Fruit fly (Drosophila melanogaster) whole organism, embryonic: Measurements from ENCODE around the gene Wdfy2.
A peak's percentile ranks its signal among the peaks of the same experiment; 100 is the strongest.

Experiments used
- ATbp ChIP-seq: fragments of 200-800 bp; sonication (Bioruptor generic); optimal IDR thresholded peaks from 2 replicates; lab custom pipeline; 2017; ENCODE audit warnings: missing biosample characterization, mild to moderate bottlenecking, missing genetic modification characterization, missing genetic modification reagents
- Atf3 ChIP-seq: fragments of 200-800 bp; sonication (Bioruptor generic); optimal IDR thresholded peaks from 3 replicates; lab custom pipeline; 2016; ENCODE audit warnings: missing biosample characterization, missing genetic modification characterization
- CG10209 ChIP-seq: fragments of 200-800 bp; sonication (Bioruptor generic); optimal IDR thresholded peaks from 3 replicates; lab custom pipeline; 2017; ENCODE audit warnings: missing biosample characterization, mild to moderate bottlenecking, missing genetic modification characterization, missing genetic modification reagents
- CG10431 ChIP-seq: fragments of 200-800 bp; sonication (Bioruptor generic); optimal IDR thresholded peaks from 3 replicates; lab custom pipeline; 2018; ENCODE audit warnings: missing biosample characterization, mild to moderate bottlenecking, missing genetic modification characterization
- CG10543 ChIP-seq: fragments of 200-800 bp; sonication (Bioruptor generic); optimal IDR thresholded peaks from 3 replicates; lab custom pipeline; 2017; ENCODE audit warnings: missing biosample characterization, mild to moderate bottlenecking, missing genetic modification characterization, moderate library complexity
- CG13775 ChIP-seq: fragments of 200-800 bp; sonication (Bioruptor generic); optimal IDR thresholded peaks from 3 replicates; lab custom pipeline; 2017; ENCODE audit warnings: missing biosample characterization, mild to moderate bottlenecking, missing genetic modification characterization
- CG17359 ChIP-seq: fragments of 200-800 bp; sonication (Bioruptor generic); optimal IDR thresholded peaks from 3 replicates; lab custom pipeline; 2018; ENCODE audit warnings: missing biosample characterization, mild to moderate bottlenecking, missing genetic modification characterization, moderate library complexity
- CG18262 ChIP-seq: fragments of 200-800 bp; optimal IDR thresholded peaks from 3 replicates; lab custom pipeline; 2019; ENCODE audit warnings: missing biosample characterization, mild to moderate bottlenecking, missing genetic modification characterization, moderate library complexity
- CG2120 ChIP-seq: fragments of 200-800 bp; sonication (Bioruptor generic); optimal IDR thresholded peaks from 3 replicates; lab custom pipeline; 2016; ENCODE audit warnings: missing biosample characterization, missing genetic modification characterization
- CG3065 ChIP-seq: fragments of 200-800 bp; sonication (Bioruptor generic); optimal IDR thresholded peaks from 2 replicates; lab custom pipeline; 2016; ENCODE audit warnings: missing biosample characterization, missing genetic modification characterization
- CG3163 ChIP-seq: fragments of 200-800 bp; sonication (Bioruptor generic); optimal IDR thresholded peaks from 3 replicates; lab custom pipeline; 2016; ENCODE audit warnings: missing biosample characterization, missing genetic modification characterization
- CG33213 ChIP-seq: fragments of 200-800 bp; sonication (Bioruptor generic); optimal IDR thresholded peaks from 3 replicates; lab custom pipeline; 2016; ENCODE audit warnings: missing biosample characterization, missing genetic modification characterization
- CG5953 ChIP-seq: fragments of 200-800 bp; sonication (Bioruptor generic); IDR thresholded peaks from 2 replicates; pipeline ENCODE4 v1.3.6; 2022; ENCODE audit warnings: missing biosample characterization, missing genetic modification characterization
- CG8765 ChIP-seq: fragments of 200-800 bp; sonication (Bioruptor generic); IDR thresholded peaks from 2 replicates; pipeline ENCODE4 v1.3.6; 2022; ENCODE audit warnings: missing biosample characterization, missing genetic modification characterization
- CG9797 ChIP-seq: fragments of 200-800 bp; sonication (Bioruptor generic); optimal IDR thresholded peaks from 3 replicates; lab custom pipeline; 2018; ENCODE audit warnings: missing biosample characterization, mild to moderate bottlenecking, missing genetic modification characterization
- D19B ChIP-seq: fragments of 200-800 bp; sonication (Bioruptor generic); optimal IDR thresholded peaks from 2 replicates; lab custom pipeline; 2017; ENCODE audit warnings: missing biosample characterization, mild to moderate bottlenecking, missing genetic modification characterization
- E2f1 ChIP-seq: fragments of 200-800 bp; sonication (Bioruptor generic); IDR thresholded peaks from 2 replicates; pipeline ENCODE4 v1.3.6; 2022; ENCODE audit warnings: missing biosample characterization, missing genetic modification characterization
- Eip74EF ChIP-seq, 2 experiments: fragments of 200-800 bp in 1 of 2; fragments of >200 bp in 1 of 2; sonication (Bioruptor generic) in 1 of 2; optimal IDR thresholded peaks; 2 replicates each; lab custom pipeline; 2017 to 2019; ENCODE audit warnings: missing biosample characterization in 2 of 2, missing genetic modification characterization in 2 of 2, mild to moderate bottlenecking in 1 of 2, moderate library complexity in 1 of 2
- H2.0 ChIP-seq: fragments of 200-800 bp; sonication (Bioruptor generic); IDR thresholded peaks from 2 replicates; pipeline ENCODE4 v1.3.6; 2022; ENCODE audit warnings: missing biosample characterization, missing genetic modification characterization
- HLHmδ ChIP-seq: fragments of 200-800 bp; sonication (Bioruptor generic); optimal IDR thresholded peaks from 2 replicates; lab custom pipeline; 2018; ENCODE audit warnings: missing biosample characterization, mild to moderate bottlenecking, missing genetic modification characterization, moderate library complexity
- Hey ChIP-seq: fragments of 200-800 bp; sonication (Bioruptor generic); optimal IDR thresholded peaks from 3 replicates; lab custom pipeline; 2018; ENCODE audit warnings: missing biosample characterization, mild to moderate bottlenecking, missing genetic modification characterization
- Hmx ChIP-seq: fragments of 200-800 bp; sonication (Bioruptor generic); optimal IDR thresholded peaks from 2 replicates; lab custom pipeline; 2016; ENCODE audit warnings: missing biosample characterization, missing genetic modification characterization
- MBD-R2 ChIP-seq: fragments of 200-800 bp; sonication (Bioruptor generic); IDR thresholded peaks from 2 replicates; pipeline ENCODE4 v1.3.6; 2022; ENCODE audit warnings: missing biosample characterization, missing genetic modification characterization
- NC2α ChIP-seq: fragments of 200-800 bp; sonication (Bioruptor generic); optimal IDR thresholded peaks from 2 replicates; lab custom pipeline; 2016; ENCODE audit warnings: missing biosample characterization, missing genetic modification characterization
- Ptx1 ChIP-seq: fragments of 200-800 bp; sonication (Bioruptor generic); IDR thresholded peaks from 2 replicates; pipeline ENCODE4 v1.3.6; 2022; ENCODE audit warnings: missing biosample characterization, missing genetic modification characterization
- Sry-δ ChIP-seq: fragments of 200-800 bp; sonication (Bioruptor generic); optimal IDR thresholded peaks from 2 replicates; lab custom pipeline; 2016; ENCODE audit warnings: missing biosample characterization, missing genetic modification characterization
- bigmax ChIP-seq: fragments of 200-800 bp; sonication (Bioruptor generic); optimal IDR thresholded peaks from 2 replicates; lab custom pipeline; 2018; ENCODE audit warnings: missing biosample characterization, mild to moderate bottlenecking, missing genetic modification characterization
- btn ChIP-seq: fragments of 200-800 bp; sonication (Bioruptor generic); optimal IDR thresholded peaks from 2 replicates; lab custom pipeline; 2016; ENCODE audit warnings: missing biosample characterization, missing genetic modification characterization
- cad ChIP-seq: fragments of >200 bp; optimal IDR thresholded peaks from 2 replicates; lab custom pipeline; 2017; ENCODE audit warnings: missing biosample characterization, missing genetic modification characterization
- cas ChIP-seq: fragments of 200-800 bp; sonication (Bioruptor generic); IDR thresholded peaks from 2 replicates; pipeline ENCODE4 v1.3.6; 2022; ENCODE audit warnings: missing biosample characterization, missing genetic modification characterization
- chinmo ChIP-seq: fragments of 200-800 bp; sonication (Bioruptor generic); IDR thresholded peaks from 4 replicates; pipeline ENCODE4 v1.3.6; 2022; ENCODE audit warnings: missing biosample characterization, missing genetic modification characterization; ENCODE audit not compliant: partially characterized antibody
- corto ChIP-seq: fragments of 200-800 bp; sonication (Bioruptor generic); optimal IDR thresholded peaks from 2 replicates; lab custom pipeline; 2016; ENCODE audit warnings: missing biosample characterization, mild to moderate bottlenecking, missing genetic modification characterization, moderate library complexity
- dimm ChIP-seq: fragments of 200-800 bp; sonication (Bioruptor generic); IDR thresholded peaks from 2 replicates; pipeline ENCODE4 v1.3.6; 2022; ENCODE audit warnings: missing biosample characterization, missing genetic modification characterization
- ems ChIP-seq: fragments of 200-800 bp; sonication (Bioruptor generic); optimal IDR thresholded peaks from 3 replicates; lab custom pipeline; 2016; ENCODE audit warnings: missing biosample characterization, missing genetic modification characterization
- grau ChIP-seq: fragments of 200-800 bp; optimal IDR thresholded peaks from 3 replicates; lab custom pipeline; 2019; ENCODE audit warnings: missing biosample characterization, mild to moderate bottlenecking, missing genetic modification characterization, moderate library complexity
- inv ChIP-seq: fragments of 200-800 bp; sonication (Bioruptor generic); IDR thresholded peaks from 2 replicates; pipeline ENCODE4 v1.3.6; 2022; ENCODE audit warnings: missing biosample characterization, missing genetic modification characterization; ENCODE audit not compliant: partially characterized antibody
- kay ChIP-seq: fragments of 200-800 bp; sonication (Bioruptor generic); optimal IDR thresholded peaks from 2 replicates; lab custom pipeline; 2016; ENCODE audit warnings: missing biosample characterization, missing genetic modification characterization
- mam ChIP-seq: fragments of 200-800 bp; sonication (Bioruptor generic); optimal IDR thresholded peaks from 3 replicates; lab custom pipeline; 2016; ENCODE audit warnings: missing biosample characterization, missing genetic modification characterization
- org-1 ChIP-seq: fragments of 200-800 bp; sonication (Bioruptor generic); optimal IDR thresholded peaks from 2 replicates; lab custom pipeline; 2017; ENCODE audit warnings: missing biosample characterization, missing genetic modification characterization
- otp ChIP-seq: fragments of 200-800 bp; sonication (Bioruptor generic); IDR thresholded peaks from 3 replicates; pipeline ENCODE4, ENCODE4 v1.3.6; 2022; ENCODE audit warnings: missing biosample characterization, missing genetic modification characterization
- ranshi ChIP-seq: fragments of 200-800 bp; sonication (Bioruptor generic); IDR thresholded peaks from 2 replicates; pipeline ENCODE4 v1.3.6; 2022; ENCODE audit warnings: missing biosample characterization, missing genetic modification characterization
- run ChIP-seq: fragments of 200-800 bp; sonication (Bioruptor generic); optimal IDR thresholded peaks from 3 replicates; lab custom pipeline; 2018; ENCODE audit warnings: missing biosample characterization, mild to moderate bottlenecking, missing genetic modification characterization
- sim ChIP-seq: fragments of 200-800 bp; sonication (Bioruptor generic); IDR thresholded peaks from 2 replicates; pipeline ENCODE4 v1.3.6; 2022; ENCODE audit warnings: missing biosample characterization, missing genetic modification characterization
- sug ChIP-seq: fragments of 200-800 bp; optimal IDR thresholded peaks from 2 replicates; lab custom pipeline; 2019; ENCODE audit warnings: missing biosample characterization, mild to moderate bottlenecking, missing genetic modification characterization, moderate library complexity
- tll ChIP-seq, 2 experiments: fragments of 200-800 bp in 1 of 2; fragments of >200 bp in 1 of 2; sonication (Bioruptor generic) in 1 of 2; optimal IDR thresholded peaks; 2 replicates each; lab custom pipeline; 2017 to 2019; ENCODE audit warnings: missing biosample characterization in 2 of 2, missing genetic modification characterization in 2 of 2, mild to moderate bottlenecking in 1 of 2, moderate library complexity in 1 of 2
- trh ChIP-seq: fragments of 200-800 bp; sonication (Bioruptor generic); optimal IDR thresholded peaks from 2 replicates; lab custom pipeline; 2016; ENCODE audit warnings: missing biosample characterization, missing genetic modification characterization
- vnd ChIP-seq: fragments of 200-800 bp; sonication (Bioruptor generic); IDR thresholded peaks from 3 replicates; pipeline ENCODE4 v1.3.6; 2022; ENCODE audit warnings: missing biosample characterization, missing genetic modification characterization; ENCODE audit not compliant: partially characterized antibody
- yki ChIP-seq: fragments of >200 bp; optimal IDR thresholded peaks from 3 replicates; lab custom pipeline; 2018
- zen2 ChIP-seq: fragments of 200-800 bp; sonication (Bioruptor generic); IDR thresholded peaks from 3 replicates; pipeline ENCODE4 v1.3.6; 2022; ENCODE audit warnings: missing biosample characterization, missing genetic modification characterization; ENCODE audit not compliant: partially characterized antibody
- zfh2 ChIP-seq: fragments of 200-800 bp; sonication (Bioruptor generic); optimal IDR thresholded peaks from 2 replicates; lab custom pipeline; 2016; ENCODE audit warnings: missing biosample characterization, missing genetic modification characterization

The Wdfy2 gene

dm6 chr2L:10386208-10386805, 36.8 kb upstream of the Wdfy2 start, which contains the start of the genes Cdk1 and mRpS7 (continued):
- TF ChIP-seq Eip74EF (GFP tag; optimal IDR thresholded peaks at IDR 0.05; lab: Kevin White, UChicago) (peak in 1 of 2 experiments; percentile 38), ranshi (GFP tag; lab: Robert Waterston, UW) (0 out of 2 replicates have a peak, but pooled peaks have one; percentile 68), HLHmδ (GFP tag; lab: Kevin White, UChicago) (no peak), CG17359 (tag; lab: Kevin White, UChicago) (peak; percentile 66), MBD-R2 (GFP tag; lab: Robert Waterston, UW) (0 out of 2 replicates have a peak, but pooled peaks have one; percentile 18), Sry-δ (GFP tag; lab: Kevin White, UChicago) (peak; percentile 32), CG5953 (GFP tag; lab: Robert Waterston, UW) (0 out of 2 replicates have a peak, but pooled peaks have one; percentile 52), grau (tag; lab: Kevin White, UChicago) (peak; percentile 81), CG9797 (GFP tag; lab: Kevin White, UChicago) (peak; percentile 28), CG8765 (GFP tag; lab: Robert Waterston, UW) (peak; percentile 60; the same call in 1 of the 2 replicates), ems (GFP tag; lab: Kevin White, UChicago) (no peak), CG3163 (GFP tag; lab: Kevin White, UChicago) (peak; percentile 8), mam (GFP tag; lab: Kevin White, UChicago) (peak; percentile 56), sug (tag; lab: Kevin White, UChicago) (peak; percentile 65), btn (no peak), CG3065 (no peak), chinmo (GFP tag; lab: Robert Waterston, UW) (no peak), sim (GFP tag; lab: Robert Waterston, UW) (no peak), kay (GFP tag; lab: Kevin White, UChicago) (no peak), CG13775 (GFP tag; lab: Kevin White, UChicago) (peak; percentile 80), inv (GFP tag; lab: Robert Waterston, UW) (no peak), cas (GFP tag; lab: Robert Waterston, UW) (no peak), ATbp (no peak), E2f1 (GFP tag; lab: Robert Waterston, UW) (peak; percentile 56), org-1 (GFP tag; lab: Kevin White, UChicago) (no peak), Hmx (peak; percentile 37), CG10543 (GFP tag; lab: Kevin White, UChicago) (peak; percentile 7), NC2α (GFP tag; lab: Kevin White, UChicago) (no peak), cad (GFP tag; lab: Kevin White, UChicago) (no peak), CG33213 (no peak), trh (GFP tag; lab: Kevin White, UChicago) (peak; percentile 60), Ptx1 (peak; percentile 65), D19B (GFP tag; lab: Kevin White, UChicago) (peak; percentile 59), CG2120 (GFP tag; lab: Kevin White, UChicago) (peak; percentile 80), run (tag; lab: Kevin White, UChicago) (no peak), CG18262 (tag; lab: Kevin White, UChicago) (peak; percentile 84), Atf3 (GFP tag; lab: Kevin White, UChicago) (peak; percentile 68), H2.0 (GFP tag; lab: Robert Waterston, UW) (peak; percentile 76), Hey (tag; lab: Kevin White, UChicago) (no peak), yki (no peak), bigmax (GFP tag; lab: Kevin White, UChicago) (no peak), CG10209 (GFP tag; lab: Kevin White, UChicago) (peak; percentile 68), otp (0 out of 3 replicates have a peak, but pooled peaks have one; percentile 41), tll (GFP tag; optimal IDR thresholded peaks at IDR 0.05; lab: Kevin White, UChicago) (peak in 1 of 2 experiments; percentile 9), dimm (GFP tag; lab: Robert Waterston, UW) (no peak), corto (GFP tag; lab: Kevin White, UChicago) (no peak), CG10431 (GFP tag; lab: Kevin White, UChicago) (no peak), vnd (GFP tag; lab: Robert Waterston, UW) (no peak), zen2 (GFP tag; lab: Robert Waterston, UW) (no peak), zfh2 (peak; percentile 52)
